Worm (Caenorhabditis elegans) whole organism, L3 larva: Measurements from ENCODE around the gene R09A8.9.

Experiments
- R02D3.7 ChIP-seq: fragments of 150-350 bp; optimal IDR thresholded peaks from 2 replicates; lab custom pipeline; 2014; ENCODE audit warnings: missing biosample characterization, missing genetic modification characterization
- ama-1 ChIP-seq: fragments of 150-350 bp; optimal IDR thresholded peaks from 2 replicates; lab custom pipeline; 2018
- daf-12 ChIP-seq: fragments of 150-350 bp; optimal IDR thresholded peaks from 2 replicates; lab custom pipeline; 2014; ENCODE audit warnings: missing biosample characterization, missing genetic modification reagents, missing genetic modification characterization
- lin-39 ChIP-seq: fragments of 150-350 bp; optimal IDR thresholded peaks from 2 replicates; lab custom pipeline; 2018; ENCODE audit warnings: missing biosample characterization, missing genetic modification reagents, missing genetic modification characterization
- nfya-1 ChIP-seq: sonication (generic microtip); optimal IDR thresholded peaks from 2 replicates; lab custom pipeline; 2017; ENCODE audit warnings: missing genetic modification characterization, mild to moderate bottlenecking, missing compliant biosample characterization, antibody characterized with exemption, moderate library complexity; ENCODE audit not compliant: insufficient read depth
- nhr-11 ChIP-seq: fragments of 150-350 bp; optimal IDR thresholded peaks from 2 replicates; lab custom pipeline; 2014; ENCODE audit warnings: missing biosample characterization, missing genetic modification characterization
- nhr-237 ChIP-seq: fragments of 150-350 bp; optimal IDR thresholded peaks from 2 replicates; lab custom pipeline; 2014; ENCODE audit warnings: missing biosample characterization, missing genetic modification characterization
- nhr-25 ChIP-seq: sonication (generic microtip); optimal IDR thresholded peaks from 2 replicates; lab custom pipeline; 2017; ENCODE audit warnings: missing biosample characterization, missing genetic modification characterization
- nhr-28 ChIP-seq: fragments of 150-350 bp; optimal IDR thresholded peaks from 2 replicates; lab custom pipeline; 2014; ENCODE audit warnings: missing biosample characterization, missing genetic modification characterization
- nhr-76 ChIP-seq: fragments of 150-350 bp; sonication (generic microtip); optimal IDR thresholded peaks from 5 replicates; lab custom pipeline; 2014; ENCODE audit warnings: missing biosample characterization, missing genetic modification characterization
- pha-4 ChIP-seq: fragments of 150-350 bp; optimal IDR thresholded peaks from 2 replicates; lab custom pipeline; 2014; ENCODE audit warnings: missing biosample characterization, missing genetic modification reagents, missing genetic modification characterization
- skn-1 ChIP-seq: fragments of 150-350 bp; optimal IDR thresholded peaks from 2 replicates; lab custom pipeline; 2014; ENCODE audit warnings: missing biosample characterization, missing genetic modification characterization
- snpc-4 ChIP-seq: fragments of 150-350 bp; optimal IDR thresholded peaks from 2 replicates; lab custom pipeline; 2014; ENCODE audit warnings: missing biosample characterization, missing genetic modification characterization
- ztf-11 ChIP-seq: fragments of 150-350 bp; optimal IDR thresholded peaks from 2 replicates; lab custom pipeline; 2014; ENCODE audit warnings: missing biosample characterization, missing genetic modification characterization

DNA sequence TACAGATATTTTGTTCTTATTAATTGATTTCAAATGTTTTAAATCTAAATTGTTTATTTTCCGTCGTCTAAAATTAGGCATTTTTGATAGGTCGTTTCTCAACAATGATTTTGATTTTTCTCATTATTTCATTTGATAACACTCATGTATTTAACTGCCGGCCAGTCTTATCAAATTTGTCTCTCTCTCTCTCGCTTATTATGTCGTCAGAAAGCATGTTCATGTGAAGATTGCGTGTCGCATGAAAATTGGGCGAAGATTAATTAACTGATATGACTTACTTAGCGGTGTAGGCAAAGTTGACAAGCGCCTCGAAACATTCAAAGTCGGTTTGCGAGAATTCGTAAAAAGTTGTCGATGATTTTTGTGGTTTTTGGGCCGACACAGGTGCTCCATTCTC lies 24.1 kb downstream of the R09A8.9 start:
- TF ChIP-seq nhr-76 (no peak), nhr-11 (tag; lab: Kevin White, UChicago) (no peak), R02D3.7 (no peak), ama-1 (lab: Kevin White, UChicago) (no peak), nfya-1 (tag; lab: Kevin White, UChicago) (no peak), pha-4 (peak; percentile 63), nhr-28 (tag; lab: Kevin White, UChicago) (no peak), daf-12 (tag; lab: Kevin White, UChicago) (no peak), nhr-237 (no peak), snpc-4 (tag; lab: Kevin White, UChicago) (no peak), ztf-11 (tag; lab: Kevin White, UChicago) (no peak), skn-1 (tag; lab: Kevin White, UChicago) (no peak), nhr-25 (tag; lab: Kevin White, UChicago) (peak; percentile 11), lin-39 (tag; lab: Kevin White, UChicago) (no peak)
